Fruit fly (Drosophila melanogaster) whole organism, embryonic: ENCODE results near the gene foxo.

Experiments
- ATbp ChIP-seq: fragments of 200-800 bp; sonication (Bioruptor generic); optimal IDR thresholded peaks from 2 replicates; lab custom pipeline; 2017; ENCODE audit warnings: missing biosample characterization, mild to moderate bottlenecking, missing genetic modification characterization, missing genetic modification reagents
- CG10274 ChIP-seq: fragments of 200-800 bp; sonication (Bioruptor generic); optimal IDR thresholded peaks from 3 replicates; lab custom pipeline; 2017; ENCODE audit warnings: missing biosample characterization, mild to moderate bottlenecking, missing genetic modification characterization
- CG10431 ChIP-seq: fragments of 200-800 bp; sonication (Bioruptor generic); optimal IDR thresholded peaks from 3 replicates; lab custom pipeline; 2018; ENCODE audit warnings: missing biosample characterization, mild to moderate bottlenecking, missing genetic modification characterization
- CG10462 ChIP-seq: fragments of 200-800 bp; sonication (Bioruptor generic); optimal IDR thresholded peaks from 2 replicates; lab custom pipeline; 2016; ENCODE audit warnings: missing biosample characterization, missing genetic modification characterization
- CG11504 ChIP-seq: fragments of 200-800 bp; sonication (Bioruptor generic); optimal IDR thresholded peaks from 3 replicates; lab custom pipeline; 2019; ENCODE audit warnings: missing biosample characterization, mild to moderate bottlenecking, missing genetic modification characterization, moderate library complexity
- CG12769 ChIP-seq: fragments of 200-800 bp; sonication (Bioruptor generic); optimal IDR thresholded peaks from 2 replicates; lab custom pipeline; 2019; ENCODE audit warnings: missing biosample characterization, mild to moderate bottlenecking, missing genetic modification characterization, moderate library complexity
- CG13287 ChIP-seq: fragments of 200-800 bp; sonication (Bioruptor generic); IDR thresholded peaks from 2 replicates; pipeline ENCODE4 v1.3.6; 2022; ENCODE audit warnings: missing biosample characterization, missing genetic modification characterization; ENCODE audit not compliant: partially characterized antibody
- CG1602 ChIP-seq: fragments of 200-800 bp; sonication (Bioruptor generic); optimal IDR thresholded peaks from 3 replicates; lab custom pipeline; 2016; ENCODE audit warnings: missing biosample characterization, missing genetic modification characterization
- CG16779 ChIP-seq: fragments of 200-800 bp; sonication (Bioruptor generic); IDR thresholded peaks from 2 replicates; pipeline ENCODE4 v1.3.6; 2022; ENCODE audit warnings: missing biosample characterization, missing genetic modification characterization
- CG2116 ChIP-seq: fragments of 200-800 bp; sonication (Bioruptor generic); optimal IDR thresholded peaks from 3 replicates; lab custom pipeline; 2018; ENCODE audit warnings: missing biosample characterization, mild to moderate bottlenecking, missing genetic modification characterization
- CG30431 ChIP-seq: fragments of 200-800 bp; sonication (Bioruptor generic); optimal IDR thresholded peaks from 2 replicates; lab custom pipeline; 2017; ENCODE audit warnings: missing biosample characterization, missing genetic modification characterization
- CG32532 ChIP-seq: fragments of 200-800 bp; sonication (Bioruptor generic); IDR thresholded peaks from 2 replicates; pipeline ENCODE4 v1.3.6; 2022; ENCODE audit warnings: missing biosample characterization, missing genetic modification characterization
- CG3281 ChIP-seq: fragments of 200-800 bp; sonication (Bioruptor generic); optimal IDR thresholded peaks from 3 replicates; lab custom pipeline; 2017; ENCODE audit warnings: missing biosample characterization, mild to moderate bottlenecking, missing genetic modification characterization
- CG34422 ChIP-seq: fragments of 200-800 bp; sonication (Bioruptor generic); IDR thresholded peaks from 3 replicates; pipeline ENCODE4 v1.3.6; 2022; ENCODE audit warnings: missing biosample characterization, missing genetic modification characterization
- CG4360 ChIP-seq: fragments of 200-800 bp; sonication (Bioruptor generic); IDR thresholded peaks from 2 replicates; pipeline ENCODE4 v1.3.6; 2022; ENCODE audit warnings: missing biosample characterization, missing genetic modification characterization
- CG5953 ChIP-seq: fragments of 200-800 bp; sonication (Bioruptor generic); IDR thresholded peaks from 2 replicates; pipeline ENCODE4 v1.3.6; 2022; ENCODE audit warnings: missing biosample characterization, missing genetic modification characterization
- CG9437 ChIP-seq: fragments of 200-800 bp; sonication (Bioruptor generic); optimal IDR thresholded peaks from 2 replicates; lab custom pipeline; 2018; ENCODE audit warnings: missing biosample characterization, mild to moderate bottlenecking, missing genetic modification characterization
- Drgx ChIP-seq: fragments of 200-800 bp; sonication (Bioruptor generic); IDR thresholded peaks from 2 replicates; pipeline ENCODE4 v1.3.6; 2022; ENCODE audit warnings: missing biosample characterization, missing genetic modification characterization
- Elba2 ChIP-seq: fragments of 200-800 bp; sonication (Bioruptor generic); optimal IDR thresholded peaks from 3 replicates; lab custom pipeline; 2016; ENCODE audit warnings: missing biosample characterization, missing genetic modification characterization
- HLH3B ChIP-seq: fragments of 200-800 bp; sonication (Bioruptor generic); IDR thresholded peaks from 2 replicates; pipeline ENCODE4 v1.3.6; 2022; ENCODE audit warnings: missing biosample characterization, missing genetic modification characterization
- Hr39 ChIP-seq: fragments of >200 bp; optimal IDR thresholded peaks from 2 replicates; lab custom pipeline; 2017
- Jarid2 ChIP-seq: fragments of 200-800 bp; sonication (Bioruptor generic); optimal IDR thresholded peaks from 3 replicates; lab custom pipeline; 2017; ENCODE audit warnings: mild to moderate bottlenecking, missing biosample characterization, missing genetic modification reagents, missing genetic modification characterization
- NFAT ChIP-seq: fragments of 200-800 bp; sonication (Bioruptor generic); IDR thresholded peaks from 2 replicates; pipeline ENCODE4 v1.3.6; 2022; ENCODE audit warnings: missing biosample characterization, missing genetic modification characterization
- Rx ChIP-seq: fragments of 200-800 bp; sonication (Bioruptor generic); IDR thresholded peaks from 2 replicates; pipeline ENCODE4 v1.3.6; 2022; ENCODE audit warnings: missing biosample characterization, missing genetic modification characterization
- Six4 ChIP-seq: fragments of 200-800 bp; sonication (Bioruptor generic); optimal IDR thresholded peaks from 2 replicates; lab custom pipeline; 2016; ENCODE audit warnings: missing biosample characterization, missing genetic modification characterization
- TFAM ChIP-seq: fragments of 200-800 bp; sonication (Bioruptor generic); optimal IDR thresholded peaks from 2 replicates; lab custom pipeline; 2017; ENCODE audit warnings: missing biosample characterization, missing genetic modification characterization, inconsistent platforms
- Trl ChIP-seq, 3 experiments: fragments of >200 bp in 2 of 3; fragments of 200-800 bp in 1 of 3; sonication (Bioruptor generic) in 1 of 3; optimal IDR thresholded peaks; 2 replicates in 1 of 3; 3 replicates in 2 of 3; lab custom pipeline; 2016 to 2017; ENCODE audit warnings: missing biosample characterization in 1 of 3, missing genetic modification characterization in 1 of 3
- ab ChIP-seq: fragments of 200-800 bp; sonication (Bioruptor generic); optimal IDR thresholded peaks from 2 replicates; lab custom pipeline; 2016; ENCODE audit warnings: missing biosample characterization, missing genetic modification characterization
- aop ChIP-seq: fragments of 200-800 bp; sonication (Bioruptor generic); IDR thresholded peaks from 2 replicates; pipeline ENCODE4 v1.3.6; 2022; ENCODE audit warnings: missing biosample characterization, missing genetic modification characterization
- ato ChIP-seq: fragments of 200-800 bp; sonication (Bioruptor generic); IDR thresholded peaks from 2 replicates; pipeline ENCODE4 v1.3.6; 2022; ENCODE audit warnings: missing biosample characterization, missing genetic modification characterization; ENCODE audit not compliant: partially characterized antibody
- bbx ChIP-seq: fragments of 200-800 bp; sonication (Bioruptor generic); IDR thresholded peaks from 2 replicates; pipeline ENCODE4 v1.3.6; 2022; ENCODE audit warnings: missing biosample characterization, missing genetic modification characterization; ENCODE audit not compliant: partially characterized antibody
- chinmo ChIP-seq: fragments of 200-800 bp; sonication (Bioruptor generic); IDR thresholded peaks from 4 replicates; pipeline ENCODE4 v1.3.6; 2022; ENCODE audit warnings: missing biosample characterization, missing genetic modification characterization; ENCODE audit not compliant: partially characterized antibody
- ci ChIP-seq: fragments of 200-800 bp; sonication (Bioruptor generic); IDR thresholded peaks from 3 replicates; pipeline ENCODE4 v1.3.6; 2022; ENCODE audit warnings: missing biosample characterization, missing genetic modification characterization
- crp ChIP-seq, 2 experiments: fragments of 200-800 bp; sonication (Bioruptor generic); optimal IDR thresholded peaks; 2 replicates in 1 of 2; 3 replicates in 1 of 2; lab custom pipeline; 2017; ENCODE audit warnings: missing biosample characterization in 2 of 2, missing genetic modification characterization in 2 of 2, mild to moderate bottlenecking in 1 of 2, moderate library complexity in 1 of 2
- cwo ChIP-seq: fragments of 200-800 bp; sonication (Bioruptor generic); optimal IDR thresholded peaks from 3 replicates; lab custom pipeline; 2017; ENCODE audit warnings: missing biosample characterization, missing genetic modification characterization, mild to moderate bottlenecking, moderate library complexity, missing genetic modification reagents
- exex ChIP-seq: fragments of 200-800 bp; sonication (Bioruptor generic); optimal IDR thresholded peaks from 4 replicates; lab custom pipeline; 2018; ENCODE audit warnings: missing biosample characterization, mild to moderate bottlenecking, missing genetic modification characterization, moderate library complexity
- fd64A ChIP-seq: fragments of 200-800 bp; sonication (Bioruptor generic); optimal IDR thresholded peaks from 3 replicates; lab custom pipeline; 2018; ENCODE audit warnings: missing biosample characterization, mild to moderate bottlenecking, missing genetic modification characterization
- insv ChIP-seq, 2 experiments: fragments of 200-800 bp; sonication (Bioruptor generic); optimal IDR thresholded peaks; 3 replicates each; lab custom pipeline; 2016 to 2018; ENCODE audit warnings: missing biosample characterization in 2 of 2, missing genetic modification characterization in 2 of 2
- lab ChIP-seq: fragments of 200-800 bp; sonication (Bioruptor generic); optimal IDR thresholded peaks from 3 replicates; lab custom pipeline; 2017; ENCODE audit warnings: missing biosample characterization, missing genetic modification characterization, mild to moderate bottlenecking, moderate library complexity, missing genetic modification reagents
- lola ChIP-seq, 3 experiments: fragments of >200 bp in 2 of 3; fragments of 200-800 bp in 1 of 3; sonication (Bioruptor generic) in 1 of 3; optimal IDR thresholded peaks; 2 replicates each; lab custom pipeline; 2017 to 2019; ENCODE audit warnings: missing biosample characterization in 3 of 3, missing genetic modification characterization in 3 of 3, mild to moderate bottlenecking in 1 of 3, moderate library complexity in 1 of 3
- pros ChIP-seq: fragments of 200-800 bp; sonication (Bioruptor generic); optimal IDR thresholded peaks from 3 replicates; lab custom pipeline; 2019; ENCODE audit warnings: missing biosample characterization, mild to moderate bottlenecking, missing genetic modification characterization, moderate library complexity
- psq ChIP-seq: fragments of 200-800 bp; sonication (Bioruptor generic); optimal IDR thresholded peaks from 2 replicates; lab custom pipeline; 2017; ENCODE audit warnings: missing biosample characterization, missing genetic modification characterization
- rib ChIP-seq: fragments of 200-800 bp; sonication (Bioruptor generic); IDR thresholded peaks from 2 replicates; pipeline ENCODE4 v1.3.6; 2022; ENCODE audit warnings: missing biosample characterization, missing genetic modification characterization
- sens-2 ChIP-seq: fragments of 200-800 bp; sonication (Bioruptor generic); IDR thresholded peaks from 2 replicates; pipeline ENCODE4 v1.3.6; 2022; ENCODE audit warnings: missing biosample characterization, missing genetic modification characterization
- sob ChIP-seq: fragments of 200-800 bp; sonication (Bioruptor generic); IDR thresholded peaks from 2 replicates; pipeline ENCODE4 v1.3.6; 2022; ENCODE audit warnings: missing biosample characterization, missing genetic modification characterization
- ttk ChIP-seq: fragments of 200-800 bp; sonication (Bioruptor generic); IDR thresholded peaks from 2 replicates; pipeline ENCODE4 v2.1.2; 2022; ENCODE audit warnings: missing biosample characterization, missing genetic modification characterization
- usp ChIP-seq: fragments of >200 bp; optimal IDR thresholded peaks from 2 replicates; lab custom pipeline; 2017; ENCODE audit warnings: missing biosample characterization, missing genetic modification characterization
- wdn ChIP-seq: fragments of 200-800 bp; sonication (Bioruptor generic); IDR thresholded peaks from 2 replicates; pipeline ENCODE4 v1.3.6; 2022; ENCODE audit warnings: missing biosample characterization, missing genetic modification characterization

foxo gene

DNA sequence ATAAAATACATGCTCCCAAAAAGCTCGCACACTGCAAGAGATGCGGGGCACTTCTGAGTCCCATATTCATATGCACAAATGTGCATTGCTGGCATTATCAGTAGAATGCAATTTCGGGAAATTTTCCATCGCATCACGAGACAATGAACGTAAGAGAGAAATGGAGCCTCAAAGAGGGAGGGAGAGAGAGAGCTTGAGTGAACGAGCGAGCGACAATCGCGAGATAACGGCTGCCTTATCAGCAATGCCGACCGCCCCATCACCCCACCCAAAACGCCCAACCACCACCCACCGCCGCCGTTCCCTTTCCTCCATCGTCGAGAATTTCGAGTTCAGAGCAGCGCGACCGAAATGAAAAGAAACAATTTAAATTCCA is 813 bp upstream of the foxo start (continued):
- TF ChIP-seq CG34422 (GFP tag; lab: Robert Waterston, UW) (peak; percentile 6; the same call in 1 of the 3 replicates), CG16779 (GFP tag; lab: Robert Waterston, UW) (0 out of 2 replicates have a peak, but pooled peaks have one; percentile 11), exex (tag; lab: Kevin White, UChicago) (peak; percentile 6), Drgx (peak; percentile 33; the same call in 1 of the 2 replicates), chinmo (GFP tag; lab: Robert Waterston, UW) (peak; percentile 78; the same call in 3 of the 4 replicates), NFAT (GFP tag; lab: Robert Waterston, UW) (peak; percentile 58; the same call in 1 of the 2 replicates), CG10274 (GFP tag; lab: Kevin White, UChicago) (no peak), rib (GFP tag; lab: Robert Waterston, UW) (0 out of 2 replicates have a peak, but pooled peaks have one; percentile 35), sob (GFP tag; lab: Robert Waterston, UW) (no peak), ci (peak; percentile 29; the same call in 1 of the 3 replicates), cwo (peak; percentile 83), CG12769 (tag; lab: Kevin White, UChicago) (peak; percentile 66), HLH3B (GFP tag; lab: Robert Waterston, UW) (no peak), wdn (GFP tag; lab: Robert Waterston, UW) (no peak), CG30431 (no peak)

DNA sequence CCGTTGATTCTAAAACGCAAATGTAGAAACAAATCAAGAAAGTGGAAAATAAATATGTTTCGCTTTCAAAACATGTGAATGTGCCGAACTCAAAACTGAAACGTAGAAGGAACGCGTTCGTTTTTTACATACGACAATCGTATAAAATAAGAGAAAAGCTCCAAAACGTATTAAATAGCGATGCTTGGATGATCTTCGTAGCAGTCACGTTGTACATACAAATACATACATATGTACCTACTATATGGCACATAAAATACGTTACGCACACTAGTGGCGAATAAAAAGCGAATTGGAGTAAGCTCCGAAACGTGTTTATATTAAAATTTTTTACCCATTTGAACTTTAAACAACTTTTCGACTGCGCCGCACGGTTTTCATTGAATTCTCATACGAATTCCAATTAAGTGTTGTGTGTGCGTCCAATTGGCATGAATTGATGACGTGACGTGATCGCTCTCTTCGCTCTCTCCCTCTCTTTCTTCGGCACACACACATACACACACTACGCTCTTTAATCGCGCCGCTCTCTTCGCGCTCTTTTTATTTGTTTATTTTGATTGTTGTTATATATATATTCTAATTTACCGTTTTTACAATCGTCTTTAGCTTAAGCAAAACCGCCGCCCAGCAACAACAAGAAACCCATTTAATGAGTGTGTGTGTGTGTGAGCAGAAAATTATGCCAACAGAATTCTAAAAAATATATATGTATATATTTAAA is 549 bp downstream of the foxo start:
- no peak for TF ChIP-seq CG3281 (GFP tag; lab: Kevin White, UChicago)
- TF ChIP-seq TFAM (GFP tag; lab: Kevin White, UChicago) = no peak
- no peak for TF ChIP-seq CG10462 (GFP tag; lab: Kevin White, UChicago)
- TF ChIP-seq psq (GFP tag; lab: Kevin White, UChicago) = no peak
- TF ChIP-seq CG9437 (GFP tag; lab: Kevin White, UChicago) = peak; percentile 74
- TF ChIP-seq CG1602 (GFP tag; lab: Kevin White, UChicago) = no peak
- TF ChIP-seq Jarid2 (GFP tag; lab: Kevin White, UChicago) = peak; percentile 19
- peak; percentile 6 for TF ChIP-seq lab (GFP tag; lab: Kevin White, UChicago)
- TF ChIP-seq aop (GFP tag; lab: Robert Waterston, UW) = no peak
- no peak for TF ChIP-seq pros (GFP tag; lab: Kevin White, UChicago)
- TF ChIP-seq CG5953 = no peak
- TF ChIP-seq sens-2 = no peak
- no peak for TF ChIP-seq ato
- no peak for TF ChIP-seq crp (GFP tag; optimal IDR thresholded peaks at IDR 0.05; lab: Kevin White, UChicago)
- 0 out of 2 replicates have a peak, but pooled peaks have one; percentile 2 for TF ChIP-seq bbx (GFP tag; lab: Robert Waterston, UW)
- no peak for TF ChIP-seq CG11504 (tag; lab: Kevin White, UChicago)
- no peak for TF ChIP-seq CG13287
- TF ChIP-seq usp (GFP tag; lab: Kevin White, UChicago) = no peak
- peak in 1 of 2 experiments; percentile 66 for TF ChIP-seq insv (GFP tag; optimal IDR thresholded peaks at IDR 0.05; lab: Kevin White, UChicago)
- no peak for TF ChIP-seq Rx (GFP tag; lab: Robert Waterston, UW)
- no peak for TF ChIP-seq ab
- peak; percentile 27; the same call in 1 of the 2 replicates for TF ChIP-seq CG32532
- peak; percentile 94 to 96 for TF ChIP-seq Trl (optimal IDR thresholded peaks at IDR 0.05; lab: Kevin White, UChicago)
- no peak for TF ChIP-seq Trl (GFP tag; optimal IDR thresholded peaks at IDR 0.05; lab: Kevin White, UChicago)
- TF ChIP-seq Hr39 (lab: Kevin White, UChicago) = no peak
- TF ChIP-seq lola (GFP tag; optimal IDR thresholded peaks at IDR 0.05; lab: Kevin White, UChicago) = no peak
- no peak for TF ChIP-seq CG10431
- no peak for TF ChIP-seq ttk
- TF ChIP-seq Elba2 (GFP tag; lab: Kevin White, UChicago) = peak; percentile 75
- no peak for TF ChIP-seq Six4 (GFP tag; lab: Kevin White, UChicago)
- TF ChIP-seq ATbp (GFP tag; lab: Kevin White, UChicago) = no peak
- no peak for TF ChIP-seq CG2116 (GFP tag; lab: Kevin White, UChicago)
- TF ChIP-seq CG4360 (GFP tag; lab: Robert Waterston, UW) = peak; percentile 49; the same call in 1 of the 2 replicates
- TF ChIP-seq fd64A (GFP tag; lab: Kevin White, UChicago) = no peak
